Fruit fly (Drosophila melanogaster) whole organism, wandering third instar larva: ENCODE results near the gene Cp7Fb.

ENCODE experiments used
- CG32264 ChIP-seq: fragments of 200-800 bp; sonication (Bioruptor generic); optimal IDR thresholded peaks from 2 replicates; lab custom pipeline; 2016; ENCODE audit warnings: missing biosample characterization, missing genetic modification characterization
- GATAd ChIP-seq: sonication (Bioruptor generic); optimal IDR thresholded peaks from 2 replicates; lab custom pipeline; 2016; ENCODE audit warnings: missing biosample characterization, missing genetic modification characterization
- OdsH ChIP-seq: fragments of 200-800 bp; sonication (Bioruptor generic); optimal IDR thresholded peaks from 2 replicates; lab custom pipeline; 2016; ENCODE audit warnings: missing biosample characterization, mild to moderate bottlenecking, missing genetic modification characterization
- psq ChIP-seq: fragments of 200-800 bp; sonication (Bioruptor generic); optimal IDR thresholded peaks from 3 replicates; lab custom pipeline; 2017; ENCODE audit warnings: missing biosample characterization, mild to moderate bottlenecking, missing genetic modification characterization, moderate library complexity

- TF ChIP-seq OdsH (GFP tag; lab: Kevin White, UChicago) (no peak), GATAd (GFP tag; lab: Kevin White, UChicago) (no peak), psq (no peak), CG32264 (no peak)
Measured at dm6 chrX:8442161-8442560, 31.5 kb upstream of the Cp7Fb start, which contains the start of gene CG12123.
